Fruit fly (Drosophila melanogaster) whole organism, embryonic: ENCODE measurements around the gene Src64B.

Experiments
- Awh ChIP-seq: fragments of 200-800 bp; sonication (Bioruptor generic); IDR thresholded peaks from 2 replicates; pipeline ENCODE4, ENCODE4 v1.3.6; 2022; ENCODE audit warnings: missing biosample characterization, missing genetic modification characterization
- CG12236 ChIP-seq: fragments of 200-800 bp; sonication (Bioruptor generic); optimal IDR thresholded peaks from 2 replicates; lab custom pipeline; 2016; ENCODE audit warnings: missing biosample characterization, missing genetic modification characterization
- CG12299 ChIP-seq: fragments of 200-800 bp; sonication (Bioruptor generic); optimal IDR thresholded peaks from 2 replicates; lab custom pipeline; 2018; ENCODE audit warnings: missing biosample characterization, mild to moderate bottlenecking, missing genetic modification characterization
- CG13775 ChIP-seq: fragments of 200-800 bp; sonication (Bioruptor generic); optimal IDR thresholded peaks from 3 replicates; lab custom pipeline; 2017; ENCODE audit warnings: missing biosample characterization, mild to moderate bottlenecking, missing genetic modification characterization
- CG1529 ChIP-seq: fragments of 200-800 bp; sonication (Bioruptor generic); optimal IDR thresholded peaks from 3 replicates; lab custom pipeline; 2018; ENCODE audit warnings: missing biosample characterization, missing genetic modification characterization
- CG16779 ChIP-seq: fragments of 200-800 bp; sonication (Bioruptor generic); IDR thresholded peaks from 2 replicates; pipeline ENCODE4 v1.3.6; 2022; ENCODE audit warnings: missing biosample characterization, missing genetic modification characterization
- CG16863 ChIP-seq: fragments of 200-800 bp; sonication (Bioruptor generic); optimal IDR thresholded peaks from 3 replicates; lab custom pipeline; 2016; ENCODE audit warnings: missing biosample characterization, missing genetic modification characterization
- CG17359 ChIP-seq: fragments of 200-800 bp; sonication (Bioruptor generic); optimal IDR thresholded peaks from 3 replicates; lab custom pipeline; 2018; ENCODE audit warnings: missing biosample characterization, mild to moderate bottlenecking, missing genetic modification characterization, moderate library complexity
- CG17568 ChIP-seq: fragments of 200-800 bp; sonication (Bioruptor generic); optimal IDR thresholded peaks from 2 replicates; lab custom pipeline; 2018; ENCODE audit warnings: missing biosample characterization, mild to moderate bottlenecking, missing genetic modification characterization, moderate library complexity
- CG18476 ChIP-seq: fragments of 200-800 bp; sonication (Bioruptor generic); optimal IDR thresholded peaks from 2 replicates; lab custom pipeline; 2016; ENCODE audit warnings: missing biosample characterization, mild to moderate bottlenecking, missing genetic modification characterization
- CG18619 ChIP-seq: fragments of 200-800 bp; sonication (Bioruptor generic); optimal IDR thresholded peaks from 3 replicates; lab custom pipeline; 2017; ENCODE audit warnings: missing biosample characterization, mild to moderate bottlenecking, missing genetic modification characterization
- CG2202 ChIP-seq: fragments of 200-800 bp; sonication (Bioruptor generic); optimal IDR thresholded peaks from 2 replicates; lab custom pipeline; 2018; ENCODE audit warnings: missing biosample characterization, mild to moderate bottlenecking, missing genetic modification characterization
- CG2875 ChIP-seq: fragments of 200-800 bp; sonication (Bioruptor generic); optimal IDR thresholded peaks from 2 replicates; lab custom pipeline; 2017; ENCODE audit warnings: missing biosample characterization, mild to moderate bottlenecking, missing genetic modification characterization, missing genetic modification reagents
- CG30020 ChIP-seq: fragments of 200-800 bp; optimal IDR thresholded peaks from 2 replicates; lab custom pipeline; 2019; ENCODE audit warnings: missing biosample characterization, mild to moderate bottlenecking, missing genetic modification characterization, moderate library complexity
- CG30403 ChIP-seq: fragments of 200-800 bp; sonication (Bioruptor generic); optimal IDR thresholded peaks from 3 replicates; lab custom pipeline; 2016; ENCODE audit warnings: missing biosample characterization, missing genetic modification characterization
- CG31441 ChIP-seq: fragments of 200-800 bp; sonication (Bioruptor generic); IDR thresholded peaks from 2 replicates; pipeline ENCODE4 v1.3.6; 2022; ENCODE audit warnings: missing biosample characterization, missing genetic modification characterization
- CG32772 ChIP-seq: fragments of 200-800 bp; sonication (Bioruptor generic); IDR thresholded peaks from 2 replicates; pipeline ENCODE4 v1.3.6; 2022; ENCODE audit warnings: missing biosample characterization, missing genetic modification characterization
- CG3407 ChIP-seq: fragments of 200-800 bp; sonication (Bioruptor generic); optimal IDR thresholded peaks from 2 replicates; lab custom pipeline; 2018; ENCODE audit warnings: missing biosample characterization, mild to moderate bottlenecking, missing genetic modification characterization
- CG4820 ChIP-seq: fragments of 200-800 bp; sonication (Bioruptor generic); optimal IDR thresholded peaks from 3 replicates; lab custom pipeline; 2016; ENCODE audit warnings: missing biosample characterization, missing genetic modification characterization
- CG6813 ChIP-seq: fragments of 200-800 bp; sonication (Bioruptor generic); optimal IDR thresholded peaks from 2 replicates; lab custom pipeline; 2017; ENCODE audit warnings: missing biosample characterization, missing genetic modification characterization, mild to moderate bottlenecking, moderate library complexity, missing genetic modification reagents
- CG7271 ChIP-seq: fragments of 200-800 bp; sonication (Bioruptor generic); optimal IDR thresholded peaks from 2 replicates; lab custom pipeline; 2018; ENCODE audit warnings: missing biosample characterization, mild to moderate bottlenecking, missing genetic modification characterization, moderate library complexity
- CG8478 ChIP-seq: fragments of >200 bp; optimal IDR thresholded peaks from 2 replicates; lab custom pipeline; 2018
- CG9609 ChIP-seq: fragments of 200-800 bp; sonication (Bioruptor generic); optimal IDR thresholded peaks from 3 replicates; lab custom pipeline; 2016; ENCODE audit warnings: missing biosample characterization, missing genetic modification characterization
- CrebB ChIP-seq: fragments of 200-800 bp; sonication (Bioruptor generic); optimal IDR thresholded peaks from 3 replicates; lab custom pipeline; 2018; ENCODE audit warnings: missing biosample characterization, mild to moderate bottlenecking, missing genetic modification characterization
- Dref ChIP-seq: fragments of 200-800 bp; sonication (Bioruptor generic); IDR thresholded peaks from 2 replicates; pipeline ENCODE4 v1.3.6; 2022; ENCODE audit warnings: missing biosample characterization, missing genetic modification characterization
- HHEX ChIP-seq: fragments of 200-800 bp; sonication (Bioruptor generic); optimal IDR thresholded peaks from 3 replicates; lab custom pipeline; 2017; ENCODE audit warnings: missing biosample characterization, mild to moderate bottlenecking, missing genetic modification characterization, missing genetic modification reagents
- Hmx ChIP-seq: fragments of 200-800 bp; sonication (Bioruptor generic); optimal IDR thresholded peaks from 2 replicates; lab custom pipeline; 2016; ENCODE audit warnings: missing biosample characterization, missing genetic modification characterization
- Lpt ChIP-seq: fragments of >200 bp; optimal IDR thresholded peaks from 2 replicates; lab custom pipeline; 2018; ENCODE audit warnings: missing biosample characterization, missing genetic modification characterization
- Rfx ChIP-seq: fragments of 200-800 bp; sonication (Bioruptor generic); IDR thresholded peaks from 2 replicates; pipeline ENCODE4 v1.3.6; 2022; ENCODE audit warnings: missing biosample characterization, missing genetic modification characterization
- Sox100B ChIP-seq: fragments of 200-800 bp; sonication (Bioruptor generic); optimal IDR thresholded peaks from 3 replicates; lab custom pipeline; 2018; ENCODE audit warnings: missing biosample characterization, mild to moderate bottlenecking, missing genetic modification characterization
- Spps ChIP-seq: fragments of 200-800 bp; sonication (Bioruptor generic); optimal IDR thresholded peaks from 2 replicates; lab custom pipeline; 2018; ENCODE audit warnings: missing biosample characterization, mild to moderate bottlenecking, missing genetic modification characterization
- Usf ChIP-seq: fragments of 200-800 bp; sonication (Bioruptor generic); optimal IDR thresholded peaks from 2 replicates; lab custom pipeline; 2017; ENCODE audit warnings: missing genotype, missing biosample characterization, missing genetic modification characterization
- Xrp1 ChIP-seq: fragments of 200-800 bp; sonication (Bioruptor generic); IDR thresholded peaks from 2 replicates; pipeline ENCODE4 v1.3.6; 2022; ENCODE audit warnings: missing biosample characterization, missing genetic modification characterization
- ato ChIP-seq: fragments of 200-800 bp; sonication (Bioruptor generic); IDR thresholded peaks from 2 replicates; pipeline ENCODE4 v1.3.6; 2022; ENCODE audit warnings: missing biosample characterization, missing genetic modification characterization; ENCODE audit not compliant: partially characterized antibody
- chinmo ChIP-seq: fragments of 200-800 bp; sonication (Bioruptor generic); IDR thresholded peaks from 4 replicates; pipeline ENCODE4 v1.3.6; 2022; ENCODE audit warnings: missing biosample characterization, missing genetic modification characterization; ENCODE audit not compliant: partially characterized antibody
- ci ChIP-seq: fragments of 200-800 bp; sonication (Bioruptor generic); IDR thresholded peaks from 3 replicates; pipeline ENCODE4 v1.3.6; 2022; ENCODE audit warnings: missing biosample characterization, missing genetic modification characterization
- dmrt99B ChIP-seq: fragments of 200-800 bp; sonication (Bioruptor generic); optimal IDR thresholded peaks from 2 replicates; lab custom pipeline; 2018; ENCODE audit warnings: missing biosample characterization, mild to moderate bottlenecking, missing genetic modification characterization, moderate library complexity
- gem ChIP-seq: fragments of 200-800 bp; sonication (Bioruptor generic); optimal IDR thresholded peaks from 2 replicates; lab custom pipeline; 2019; ENCODE audit warnings: missing biosample characterization, mild to moderate bottlenecking, missing genetic modification characterization, moderate library complexity
- her ChIP-seq: fragments of 200-800 bp; sonication (Bioruptor generic); optimal IDR thresholded peaks from 2 replicates; lab custom pipeline; 2016; ENCODE audit warnings: missing biosample characterization, missing genetic modification characterization
- kay ChIP-seq: fragments of 200-800 bp; sonication (Bioruptor generic); optimal IDR thresholded peaks from 2 replicates; lab custom pipeline; 2016; ENCODE audit warnings: missing biosample characterization, missing genetic modification characterization
- mld ChIP-seq: fragments of 200-800 bp; sonication (Bioruptor generic); IDR thresholded peaks from 3 replicates; pipeline ENCODE4 v1.3.6; 2022; ENCODE audit warnings: missing biosample characterization, missing genetic modification characterization; ENCODE audit not compliant: partially characterized antibody
- nau ChIP-seq: fragments of 200-800 bp; sonication (Bioruptor generic); optimal IDR thresholded peaks from 3 replicates; lab custom pipeline; 2017; ENCODE audit warnings: missing biosample characterization, mild to moderate bottlenecking, missing genetic modification characterization, missing genetic modification reagents
- onecut ChIP-seq: fragments of 200-800 bp; sonication (Bioruptor generic); IDR thresholded peaks from 2 replicates; pipeline ENCODE4 v1.3.6; 2022; ENCODE audit warnings: missing biosample characterization, missing genetic modification characterization
- org-1 ChIP-seq: fragments of 200-800 bp; sonication (Bioruptor generic); optimal IDR thresholded peaks from 2 replicates; lab custom pipeline; 2017; ENCODE audit warnings: missing biosample characterization, missing genetic modification characterization
- pnt ChIP-seq: fragments of 200-800 bp; sonication (Bioruptor generic); optimal IDR thresholded peaks from 3 replicates; lab custom pipeline; 2016; ENCODE audit warnings: missing biosample characterization, missing genetic modification characterization
- pum ChIP-seq: fragments of 200-800 bp; sonication (Bioruptor generic); optimal IDR thresholded peaks from 2 replicates; lab custom pipeline; 2016; ENCODE audit warnings: missing biosample characterization, missing genetic modification characterization
- repo ChIP-seq: fragments of 200-800 bp; sonication (Bioruptor generic); optimal IDR thresholded peaks from 2 replicates; lab custom pipeline; 2016; ENCODE audit warnings: missing biosample characterization, missing genetic modification characterization
- row ChIP-seq: fragments of 200-800 bp; sonication (Bioruptor generic); IDR thresholded peaks from 3 replicates; pipeline ENCODE4 v1.3.6; 2022; ENCODE audit warnings: missing biosample characterization, missing genetic modification characterization
- unpg ChIP-seq: fragments of 200-800 bp; sonication (Bioruptor generic); optimal IDR thresholded peaks from 3 replicates; lab custom pipeline; 2018; ENCODE audit warnings: missing biosample characterization, mild to moderate bottlenecking, missing genetic modification characterization, moderate library complexity
- wek ChIP-seq: fragments of 200-800 bp; sonication (Bioruptor generic); optimal IDR thresholded peaks from 3 replicates; lab custom pipeline; 2018; ENCODE audit warnings: missing biosample characterization, mild to moderate bottlenecking, missing genetic modification characterization, moderate library complexity
- z ChIP-seq: fragments of 200-800 bp; sonication (Bioruptor generic); IDR thresholded peaks from 3 replicates; pipeline ENCODE4 v1.3.6; 2022; ENCODE audit warnings: missing biosample characterization, missing genetic modification characterization

Src64B gene

DNA sequence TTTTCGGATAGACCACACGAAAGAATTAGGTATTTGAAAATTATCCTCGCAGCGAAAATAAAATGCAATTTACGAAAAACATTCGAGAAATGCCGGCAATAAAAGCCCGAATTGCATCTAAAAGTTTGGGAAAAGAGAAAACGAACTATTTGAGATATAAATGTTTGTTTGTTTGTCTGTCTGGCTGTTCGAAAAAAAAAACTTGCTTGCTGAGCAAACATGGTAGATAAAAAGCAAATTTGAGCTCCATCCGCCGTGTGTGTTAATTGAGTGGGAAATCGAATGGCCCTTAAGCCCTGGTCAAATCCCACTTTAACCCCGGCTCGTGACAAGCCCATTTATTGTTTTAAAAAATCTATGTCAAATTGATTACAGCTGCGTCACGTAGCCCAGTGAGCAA is 10.9 kb downstream of the Src64B start (continued):
- peak; percentile 33; the same call in 1 of the 2 replicates for TF ChIP-seq onecut (GFP tag; lab: Robert Waterston, UW)
- TF ChIP-seq CG7271 (tag; lab: Kevin White, UChicago) = no peak
- no peak for TF ChIP-seq CG32772 (GFP tag; lab: Robert Waterston, UW)
- TF ChIP-seq Dref (GFP tag; lab: Robert Waterston, UW) = no peak
- TF ChIP-seq CG16779 (GFP tag; lab: Robert Waterston, UW) = no peak
- peak; percentile 19 for TF ChIP-seq nau (GFP tag; lab: Kevin White, UChicago)
- no peak for TF ChIP-seq her
- TF ChIP-seq CG8478 = no peak
- 0 out of 2 replicates have a peak, but pooled peaks have one; percentile 5 for TF ChIP-seq Xrp1
- peak; percentile 26 for TF ChIP-seq HHEX (GFP tag; lab: Kevin White, UChicago)
- no peak for TF ChIP-seq CG13775 (GFP tag; lab: Kevin White, UChicago)
- no peak for TF ChIP-seq ato (GFP tag; lab: Robert Waterston, UW)
- no peak for TF ChIP-seq CG16863 (GFP tag; lab: Kevin White, UChicago)
- TF ChIP-seq CG12236 (GFP tag; lab: Kevin White, UChicago) = peak; percentile 39
- TF ChIP-seq Sox100B (GFP tag; lab: Kevin White, UChicago) = peak; percentile 14
- TF ChIP-seq CG6813 (GFP tag; lab: Kevin White, UChicago) = peak; percentile 24
- peak; percentile 76 for TF ChIP-seq wek (GFP tag; lab: Kevin White, UChicago)
- TF ChIP-seq CG17359 (tag; lab: Kevin White, UChicago) = peak; percentile 37
- peak; percentile 22 for TF ChIP-seq CG17568
- peak; percentile 18 for TF ChIP-seq org-1 (GFP tag; lab: Kevin White, UChicago)
- peak; percentile 62; the same call in 1 of the 3 replicates for TF ChIP-seq ci
- peak; percentile 19 for TF ChIP-seq CG2202 (tag; lab: Kevin White, UChicago)
- TF ChIP-seq repo (GFP tag; lab: Kevin White, UChicago) = no peak
- TF ChIP-seq z (GFP tag; lab: Robert Waterston, UW) = peak; percentile 57; the same call in 1 of the 3 replicates
- peak; percentile 25 for TF ChIP-seq CG18619 (GFP tag; lab: Kevin White, UChicago)
- TF ChIP-seq CG3407 (GFP tag; lab: Kevin White, UChicago) = peak; percentile 76
- TF ChIP-seq CG31441 = no peak; the same call in 1 of the 2 replicates
- TF ChIP-seq unpg = peak; percentile 61
- no peak for TF ChIP-seq CG4820 (GFP tag; lab: Kevin White, UChicago)
- peak; percentile 5 for TF ChIP-seq CG1529
- TF ChIP-seq CG12299 (tag; lab: Kevin White, UChicago) = no peak
- TF ChIP-seq kay = no peak
- no peak for TF ChIP-seq CG30020 (tag; lab: Kevin White, UChicago)
- TF ChIP-seq gem (tag; lab: Kevin White, UChicago) = peak; percentile 57
- peak; percentile 5 for TF ChIP-seq Spps
- TF ChIP-seq CrebB (tag; lab: Kevin White, UChicago) = no peak
- TF ChIP-seq row (GFP tag; lab: Robert Waterston, UW) = no peak
- TF ChIP-seq CG30403 (GFP tag; lab: Kevin White, UChicago) = no peak
- no peak for TF ChIP-seq chinmo (GFP tag; lab: Robert Waterston, UW)
- TF ChIP-seq mld (GFP tag; lab: Robert Waterston, UW) = no peak
- TF ChIP-seq Hmx (GFP tag; lab: Kevin White, UChicago) = no peak
- TF ChIP-seq Usf (GFP tag; lab: Kevin White, UChicago) = no peak
- no peak for TF ChIP-seq CG18476 (GFP tag; lab: Kevin White, UChicago)
- peak; percentile 78 for TF ChIP-seq CG2875
- TF ChIP-seq pum (GFP tag; lab: Kevin White, UChicago) = no peak
- TF ChIP-seq Rfx (GFP tag; lab: Robert Waterston, UW) = no peak
- TF ChIP-seq Lpt = no peak
- TF ChIP-seq dmrt99B (tag; lab: Kevin White, UChicago) = peak; percentile 10
- TF ChIP-seq pnt = no peak
- 0 out of 2 replicates have a peak, but pooled peaks have one; percentile 29 for TF ChIP-seq Awh (GFP tag; lab: Robert Waterston, UW)
- no peak for TF ChIP-seq CG9609 (GFP tag; lab: Kevin White, UChicago)
